Fruit fly (Drosophila melanogaster) whole organism, embryonic: ENCODE measurements around the gene CG31549.

Source experiments
- Atf3 ChIP-seq: fragments of 200-800 bp; sonication (Bioruptor generic); optimal IDR thresholded peaks from 3 replicates; lab custom pipeline; 2016; ENCODE audit warnings: missing biosample characterization, missing genetic modification characterization
- B-H1 ChIP-seq: fragments of 200-800 bp; sonication (Bioruptor generic); IDR thresholded peaks from 3 replicates; pipeline ENCODE4 v1.3.6; 2022; ENCODE audit warnings: missing biosample characterization, missing genetic modification characterization
- CG10209 ChIP-seq: fragments of 200-800 bp; sonication (Bioruptor generic); optimal IDR thresholded peaks from 3 replicates; lab custom pipeline; 2017; ENCODE audit warnings: missing biosample characterization, mild to moderate bottlenecking, missing genetic modification characterization, missing genetic modification reagents
- CG10959 ChIP-seq: fragments of 200-800 bp; sonication (Bioruptor generic); IDR thresholded peaks from 2 replicates; pipeline ENCODE4 v1.3.6; 2022; ENCODE audit warnings: missing biosample characterization, missing genetic modification characterization
- CG10979 ChIP-seq: fragments of 200-800 bp; sonication (Bioruptor generic); optimal IDR thresholded peaks from 2 replicates; lab custom pipeline; 2018; ENCODE audit warnings: missing biosample characterization, mild to moderate bottlenecking, missing genetic modification characterization, moderate library complexity
- CG11085 ChIP-seq: fragments of 200-800 bp; sonication (Bioruptor generic); IDR thresholded peaks from 2 replicates; pipeline ENCODE4 v1.3.6; 2022; ENCODE audit warnings: missing biosample characterization, missing genetic modification characterization
- CG11456 ChIP-seq: fragments of 200-800 bp; sonication (Bioruptor generic); IDR thresholded peaks from 3 replicates; pipeline ENCODE4 v1.3.6; 2022; ENCODE audit warnings: missing biosample characterization, missing genetic modification characterization
- CG1233 ChIP-seq: fragments of 200-800 bp; sonication (Bioruptor generic); optimal IDR thresholded peaks from 4 replicates; lab custom pipeline; 2018; ENCODE audit warnings: missing biosample characterization, mild to moderate bottlenecking, missing genetic modification characterization
- CG15514 ChIP-seq: fragments of 200-800 bp; sonication (Bioruptor generic); optimal IDR thresholded peaks from 3 replicates; lab custom pipeline; 2017; ENCODE audit warnings: missing biosample characterization, missing genetic modification characterization, mild to moderate bottlenecking, moderate library complexity, missing genetic modification reagents
- CG2116 ChIP-seq: fragments of 200-800 bp; sonication (Bioruptor generic); optimal IDR thresholded peaks from 3 replicates; lab custom pipeline; 2018; ENCODE audit warnings: missing biosample characterization, mild to moderate bottlenecking, missing genetic modification characterization
- CG34376 ChIP-seq: fragments of 200-800 bp; sonication (Bioruptor generic); optimal IDR thresholded peaks from 2 replicates; lab custom pipeline; 2018; ENCODE audit warnings: missing biosample characterization, mild to moderate bottlenecking, missing genetic modification characterization
- CG4854 ChIP-seq: fragments of 200-800 bp; sonication (Bioruptor generic); optimal IDR thresholded peaks from 2 replicates; lab custom pipeline; 2016; ENCODE audit warnings: missing biosample characterization, missing genetic modification characterization, inconsistent platforms
- CG6854 ChIP-seq: fragments of 200-800 bp; sonication (Bioruptor generic); optimal IDR thresholded peaks from 3 replicates; lab custom pipeline; 2017; ENCODE audit warnings: missing biosample characterization, mild to moderate bottlenecking, missing genetic modification characterization
- CG7786 ChIP-seq: fragments of 200-800 bp; sonication (Bioruptor generic); optimal IDR thresholded peaks from 2 replicates; lab custom pipeline; 2016; ENCODE audit warnings: missing biosample characterization, missing genetic modification characterization
- CG8478 ChIP-seq: fragments of >200 bp; optimal IDR thresholded peaks from 2 replicates; lab custom pipeline; 2018
- CG8924 ChIP-seq: fragments of 200-800 bp; optimal IDR thresholded peaks from 3 replicates; lab custom pipeline; 2019; ENCODE audit warnings: missing biosample characterization, mild to moderate bottlenecking, missing genetic modification characterization, moderate library complexity
- D19A ChIP-seq: fragments of 200-800 bp; optimal IDR thresholded peaks from 3 replicates; lab custom pipeline; 2019; ENCODE audit warnings: missing biosample characterization, mild to moderate bottlenecking, missing genetic modification characterization, moderate library complexity
- Ets97D ChIP-seq: fragments of 200-800 bp; sonication (Bioruptor generic); optimal IDR thresholded peaks from 3 replicates; lab custom pipeline; 2016; ENCODE audit warnings: missing biosample characterization, missing genetic modification characterization
- GATAe ChIP-seq: fragments of 200-800 bp; sonication (Bioruptor generic); conservative IDR thresholded peaks from 2 replicates; pipeline ENCODE4 v1.3.6; 2022; ENCODE audit warnings: missing biosample characterization, missing genetic modification characterization
- H15 ChIP-seq: fragments of 200-800 bp; sonication (Bioruptor generic); IDR thresholded peaks from 3 replicates; pipeline ENCODE4 v1.3.6; 2022; ENCODE audit warnings: missing biosample characterization, missing genetic modification characterization
- Hr78 ChIP-seq, 2 experiments: fragments of 200-800 bp in 1 of 2; fragments of >200 bp in 1 of 2; sonication (Bioruptor generic) in 1 of 2; optimal IDR thresholded peaks; 2 replicates each; lab custom pipeline; 2017 to 2019; ENCODE audit warnings: missing biosample characterization in 2 of 2, missing genetic modification characterization in 2 of 2, mild to moderate bottlenecking in 1 of 2, moderate library complexity in 1 of 2
- MBD-R2 ChIP-seq: fragments of 200-800 bp; sonication (Bioruptor generic); IDR thresholded peaks from 2 replicates; pipeline ENCODE4 v1.3.6; 2022; ENCODE audit warnings: missing biosample characterization, missing genetic modification characterization
- Scr ChIP-seq: fragments of 200-800 bp; sonication (Bioruptor generic); IDR thresholded peaks from 2 replicates; pipeline ENCODE4 v1.3.6; 2022; ENCODE audit warnings: missing biosample characterization, missing genetic modification characterization; ENCODE audit not compliant: partially characterized antibody
- Sry-δ ChIP-seq: fragments of 200-800 bp; sonication (Bioruptor generic); optimal IDR thresholded peaks from 2 replicates; lab custom pipeline; 2016; ENCODE audit warnings: missing biosample characterization, missing genetic modification characterization
- Taf1 ChIP-seq: fragments of 200-800 bp; sonication (Bioruptor generic); IDR thresholded peaks from 2 replicates; pipeline ENCODE4 v1.3.6; 2022; ENCODE audit warnings: missing biosample characterization, missing genetic modification characterization
- Usf ChIP-seq: fragments of 200-800 bp; sonication (Bioruptor generic); optimal IDR thresholded peaks from 2 replicates; lab custom pipeline; 2017; ENCODE audit warnings: missing genotype, missing biosample characterization, missing genetic modification characterization
- al ChIP-seq: fragments of 200-800 bp; sonication (Bioruptor generic); IDR thresholded peaks from 2 replicates; pipeline ENCODE4 v1.3.6; 2022; ENCODE audit warnings: missing biosample characterization, missing genetic modification characterization
- chn ChIP-seq: fragments of 200-800 bp; sonication (Bioruptor generic); optimal IDR thresholded peaks from 2 replicates; lab custom pipeline; 2016; ENCODE audit warnings: missing biosample characterization, missing genetic modification characterization
- danr ChIP-seq: fragments of 200-800 bp; sonication (Bioruptor generic); IDR thresholded peaks from 2 replicates; pipeline ENCODE4 v1.3.6; 2022; ENCODE audit warnings: missing biosample characterization, missing genetic modification characterization
- en ChIP-seq: fragments of 200-800 bp; sonication (Bioruptor generic); optimal IDR thresholded peaks from 2 replicates; lab custom pipeline; 2016; ENCODE audit warnings: missing biosample characterization, missing genetic modification characterization
- esg ChIP-seq: fragments of 200-800 bp; sonication (Bioruptor generic); conservative IDR thresholded peaks from 2 replicates; pipeline ENCODE4 v1.3.6; 2022; ENCODE audit warnings: missing biosample characterization, missing genetic modification characterization
- gcm2 ChIP-seq: fragments of 200-800 bp; sonication (Bioruptor generic); optimal IDR thresholded peaks from 2 replicates; lab custom pipeline; 2016; ENCODE audit warnings: missing biosample characterization, missing genetic modification characterization
- gsb-n ChIP-seq: fragments of 200-800 bp; sonication (Bioruptor generic); optimal IDR thresholded peaks from 3 replicates; lab custom pipeline; 2018; ENCODE audit warnings: missing biosample characterization, mild to moderate bottlenecking, missing genetic modification characterization
- gt ChIP-seq: fragments of 200-800 bp; sonication (Bioruptor generic); IDR thresholded peaks from 2 replicates; pipeline ENCODE4 v1.3.6; 2022; ENCODE audit warnings: missing biosample characterization, missing genetic modification characterization
- hth ChIP-seq: fragments of >200 bp; optimal IDR thresholded peaks from 2 replicates; lab custom pipeline; 2017; ENCODE audit warnings: inconsistent platforms
- kah ChIP-seq: fragments of 200-800 bp; sonication (Bioruptor generic); optimal IDR thresholded peaks from 2 replicates; lab custom pipeline; 2018; ENCODE audit warnings: missing biosample characterization, mild to moderate bottlenecking, missing genetic modification characterization
- ken ChIP-seq: fragments of 200-800 bp; sonication (Bioruptor generic); IDR thresholded peaks from 3 replicates; pipeline ENCODE4 v1.3.6; 2022; ENCODE audit warnings: missing biosample characterization, missing genetic modification characterization
- lilli ChIP-seq: fragments of 200-800 bp; sonication (Bioruptor generic); optimal IDR thresholded peaks from 3 replicates; lab custom pipeline; 2016; ENCODE audit warnings: missing biosample characterization, missing genetic modification characterization
- nerfin-2 ChIP-seq: fragments of 200-800 bp; sonication (Bioruptor generic); IDR thresholded peaks from 2 replicates; pipeline ENCODE4 v1.3.6; 2022; ENCODE audit warnings: missing biosample characterization, missing genetic modification characterization; ENCODE audit not compliant: partially characterized antibody
- pb ChIP-seq: fragments of 200-800 bp; sonication (Bioruptor generic); optimal IDR thresholded peaks from 3 replicates; lab custom pipeline; 2016; ENCODE audit warnings: missing biosample characterization, missing genetic modification characterization
- repo ChIP-seq: fragments of 200-800 bp; sonication (Bioruptor generic); optimal IDR thresholded peaks from 2 replicates; lab custom pipeline; 2016; ENCODE audit warnings: missing biosample characterization, missing genetic modification characterization
- run ChIP-seq: fragments of 200-800 bp; sonication (Bioruptor generic); optimal IDR thresholded peaks from 3 replicates; lab custom pipeline; 2018; ENCODE audit warnings: missing biosample characterization, mild to moderate bottlenecking, missing genetic modification characterization
- seq ChIP-seq: fragments of 200-800 bp; sonication (Bioruptor generic); IDR thresholded peaks from 2 replicates; pipeline ENCODE4 v1.3.6; 2022; ENCODE audit warnings: missing biosample characterization, missing genetic modification characterization
- sima ChIP-seq: fragments of 200-800 bp; sonication (Bioruptor generic); optimal IDR thresholded peaks from 2 replicates; lab custom pipeline; 2016; ENCODE audit warnings: missing biosample characterization, missing genetic modification characterization
- slou ChIP-seq: fragments of 200-800 bp; sonication (Bioruptor generic); optimal IDR thresholded peaks from 3 replicates; lab custom pipeline; 2016; ENCODE audit warnings: missing biosample characterization, missing genetic modification characterization
- sr ChIP-seq: fragments of 200-800 bp; sonication (Bioruptor generic); IDR thresholded peaks from 3 replicates; pipeline ENCODE4 v1.3.6; 2022; ENCODE audit warnings: missing biosample characterization, missing genetic modification characterization
- stc ChIP-seq: fragments of 200-800 bp; sonication (Bioruptor generic); IDR thresholded peaks from 2 replicates; pipeline ENCODE4 v1.3.6; 2022; ENCODE audit warnings: missing biosample characterization, missing genetic modification characterization
- tna ChIP-seq: fragments of 200-800 bp; sonication (Bioruptor generic); IDR thresholded peaks from 2 replicates; pipeline ENCODE4 v1.3.6; 2022; ENCODE audit warnings: missing biosample characterization, missing genetic modification characterization; ENCODE audit not compliant: partially characterized antibody
- unpg ChIP-seq: fragments of 200-800 bp; sonication (Bioruptor generic); optimal IDR thresholded peaks from 3 replicates; lab custom pipeline; 2018; ENCODE audit warnings: missing biosample characterization, mild to moderate bottlenecking, missing genetic modification characterization, moderate library complexity
- wdn ChIP-seq: fragments of 200-800 bp; sonication (Bioruptor generic); IDR thresholded peaks from 2 replicates; pipeline ENCODE4 v1.3.6; 2022; ENCODE audit warnings: missing biosample characterization, missing genetic modification characterization

CG31549 gene

dm6 chr3R:5648569-5649476, 16.8 kb downstream of the CG31549 start, which contains the start of the genes MTA1-like and Sec23 (continued):
- peak; percentile 65 for TF ChIP-seq lilli (GFP tag; lab: Kevin White, UChicago)
- TF ChIP-seq repo (GFP tag; lab: Kevin White, UChicago), result no peak
- peak; percentile 36 for TF ChIP-seq D19A (tag; lab: Kevin White, UChicago)
- no peak for TF ChIP-seq GATAe
- TF ChIP-seq CG2116, result peak; percentile 97
- no peak for TF ChIP-seq hth (lab: Kevin White, UChicago)
- TF ChIP-seq CG10979, result peak; percentile 37
- no peak; the same call in 1 of the 2 replicates for TF ChIP-seq danr (GFP tag; lab: Robert Waterston, UW)
- no peak for TF ChIP-seq sima (GFP tag; lab: Kevin White, UChicago)
- no peak for TF ChIP-seq kah
- peak; percentile 22; the same call in 1 of the 2 replicates for TF ChIP-seq MBD-R2 (GFP tag; lab: Robert Waterston, UW)
- TF ChIP-seq CG1233 (GFP tag; lab: Kevin White, UChicago), result no peak
- peak; percentile 29 for TF ChIP-seq unpg (GFP tag; lab: Kevin White, UChicago)
- TF ChIP-seq CG8478 (lab: Kevin White, UChicago), result no peak
- TF ChIP-seq CG34376, result peak; percentile 46
- TF ChIP-seq sr (GFP tag; lab: Robert Waterston, UW), result no peak
- no peak for TF ChIP-seq stc (GFP tag; lab: Robert Waterston, UW)
- TF ChIP-seq esg, result no peak
- no peak for TF ChIP-seq CG10959
- no peak for TF ChIP-seq CG7786 (GFP tag; lab: Kevin White, UChicago)
- peak; percentile 85 for TF ChIP-seq nerfin-2
- no peak for TF ChIP-seq Taf1 (GFP tag; lab: Robert Waterston, UW)
- TF ChIP-seq Hr78 (GFP tag; optimal IDR thresholded peaks at IDR 0.05; lab: Kevin White, UChicago), result no peak
- peak; percentile 41 for TF ChIP-seq CG10209 (GFP tag; lab: Kevin White, UChicago)
- TF ChIP-seq pb (GFP tag; lab: Kevin White, UChicago), result no peak
- TF ChIP-seq B-H1 (GFP tag; lab: Robert Waterston, UW), result no peak
- TF ChIP-seq CG8924, result peak; percentile 71
- peak; percentile 47 for TF ChIP-seq gcm2
- TF ChIP-seq slou (GFP tag; lab: Kevin White, UChicago), result peak; percentile 43
- TF ChIP-seq CG4854 (GFP tag; lab: Kevin White, UChicago), result no peak
- peak; percentile 17; the same call in 1 of the 3 replicates for TF ChIP-seq H15 (GFP tag; lab: Robert Waterston, UW)
- no peak for TF ChIP-seq run (tag; lab: Kevin White, UChicago)
- TF ChIP-seq CG11085 (GFP tag; lab: Robert Waterston, UW), result no peak
- TF ChIP-seq Atf3 (GFP tag; lab: Kevin White, UChicago), result no peak
- peak; percentile 85 for TF ChIP-seq Sry-δ (GFP tag; lab: Kevin White, UChicago)
- TF ChIP-seq Usf, result peak; percentile 6
- TF ChIP-seq seq, result no peak
- TF ChIP-seq chn (GFP tag; lab: Kevin White, UChicago), result peak; percentile 21
- TF ChIP-seq Scr (GFP tag; lab: Robert Waterston, UW), result peak; percentile 98
- 0 out of 3 replicates have a peak, but pooled peaks have one; percentile 4 for TF ChIP-seq ken (GFP tag; lab: Robert Waterston, UW)
- no peak for TF ChIP-seq wdn
- TF ChIP-seq CG11456 (GFP tag; lab: Robert Waterston, UW), result peak; percentile 45; the same call in 1 of the 3 replicates
- peak; percentile 25 for TF ChIP-seq gsb-n (tag; lab: Kevin White, UChicago)
- peak; percentile 80 for TF ChIP-seq tna (GFP tag; lab: Robert Waterston, UW)
- no peak for TF ChIP-seq en
- TF ChIP-seq al (GFP tag; lab: Robert Waterston, UW), result peak; percentile 54
- peak; percentile 36 for TF ChIP-seq CG15514 (GFP tag; lab: Kevin White, UChicago)
- TF ChIP-seq CG6854 (GFP tag; lab: Kevin White, UChicago), result no peak
- no peak for TF ChIP-seq gt (GFP tag; lab: Robert Waterston, UW)
- peak; percentile 64 for TF ChIP-seq Ets97D
